Fruit fly (Drosophila melanogaster): ENCODE measurements around the gene otu.

otu gene

dm6 chrX:8455019-8455555 is 34.2 kb downstream of the otu start, which contains the start of gene org-1 (continued):
- peak; percentile 97 for TF ChIP-seq sim (GFP tag; IDR thresholded peaks at IDR 0.05)
- TF ChIP-seq CG17186 (GFP tag; optimal IDR thresholded peaks at IDR 0.05), result peak; percentile 86
- TF ChIP-seq ara (GFP tag; IDR thresholded peaks at IDR 0.05), result peak; percentile 99
- peak; percentile 96 for TF ChIP-seq CG32767 (GFP tag; IDR thresholded peaks at IDR 0.05)
- TF ChIP-seq tgo (GFP tag; IDR thresholded peaks at IDR 0.05), result peak; percentile 98
- peak; percentile 89 for TF ChIP-seq CG17612 (GFP tag; IDR thresholded peaks at IDR 0.05)
- TF ChIP-seq nom (GFP tag; optimal IDR thresholded peaks at IDR 0.05), result peak; percentile 84
- TF ChIP-seq Hmx (GFP tag; optimal IDR thresholded peaks at IDR 0.05), result peak; percentile 51
- peak; percentile 84 for TF ChIP-seq NC2β (GFP tag; optimal IDR thresholded peaks at IDR 0.05)
- TF ChIP-seq CG4854 (GFP tag; optimal IDR thresholded peaks at IDR 0.05), result peak; percentile 77
- TF ChIP-seq CG18764 (GFP tag; optimal IDR thresholded peaks at IDR 0.05), result peak; percentile 87
- TF ChIP-seq NK7.1 (GFP tag; optimal IDR thresholded peaks at IDR 0.05), result peak; percentile 75
- TF ChIP-seq CG15696 (tag; optimal IDR thresholded peaks at IDR 0.05), result peak; percentile 98
- TF ChIP-seq CG6854 (GFP tag; optimal IDR thresholded peaks at IDR 0.05), result peak; percentile 82
- peak; percentile 79 for TF ChIP-seq ems (GFP tag; optimal IDR thresholded peaks at IDR 0.05)
- TF ChIP-seq CG11560 (tag; IDR thresholded peaks at IDR 0.05), result peak; percentile 90
- peak; percentile 30 for TF ChIP-seq Hr39 (optimal IDR thresholded peaks at IDR 0.05)
- peak; percentile 97 for TF ChIP-seq CoRest (tag; optimal IDR thresholded peaks at IDR 0.05)
- TF ChIP-seq CG3163 (GFP tag; optimal IDR thresholded peaks at IDR 0.05), result peak; percentile 61
- peak; percentile 99 for TF ChIP-seq zfh1 (GFP tag; IDR thresholded peaks at IDR 0.05)
- peak; percentile 98 for TF ChIP-seq sens (GFP tag)
- TF ChIP-seq run (tag; optimal IDR thresholded peaks at IDR 0.05), result peak; percentile 83
- TF ChIP-seq ro (GFP tag; IDR thresholded peaks at IDR 0.05), result peak; percentile 94
- peak; percentile 93 for TF ChIP-seq aop (GFP tag; IDR thresholded peaks at IDR 0.05)
- peak; percentile 93 for TF ChIP-seq CG3407 (GFP tag; optimal IDR thresholded peaks at IDR 0.05)
- TF ChIP-seq HLH3B (GFP tag; IDR thresholded peaks at IDR 0.05), result peak; percentile 98
- TF ChIP-seq CG18619 (GFP tag; optimal IDR thresholded peaks at IDR 0.05), result peak; percentile 88
- peak; percentile 97 for TF ChIP-seq jigr1 (GFP tag; IDR thresholded peaks at IDR 0.05)
- peak; percentile 44 for TF ChIP-seq fu2 (GFP tag; optimal IDR thresholded peaks at IDR 0.05)
- TF ChIP-seq CG3065 (GFP tag; optimal IDR thresholded peaks at IDR 0.05), result peak; percentile 89
- TF ChIP-seq chm (GFP tag; IDR thresholded peaks at IDR 0.05), result peak; percentile 99
- TF ChIP-seq Camta (GFP tag; optimal IDR thresholded peaks at IDR 0.05), result peak; percentile 88
- TF ChIP-seq br (optimal IDR thresholded peaks at IDR 0.05), result no peak
- peak; percentile 87 for TF ChIP-seq Fer1 (GFP tag; optimal IDR thresholded peaks at IDR 0.05)
- peak; percentile 88 for TF ChIP-seq lilli (GFP tag; optimal IDR thresholded peaks at IDR 0.05)
- peak; percentile 58 for TF ChIP-seq lbe (GFP tag; optimal IDR thresholded peaks at IDR 0.05)
- TF ChIP-seq Sry-β (GFP tag; optimal IDR thresholded peaks at IDR 0.05), result peak; percentile 70
- peak; percentile 76 for TF ChIP-seq slp2 (GFP tag; optimal IDR thresholded peaks at IDR 0.05)
- no peak for TF ChIP-seq CG16813 (GFP tag; IDR thresholded peaks at IDR 0.05; ENCODE audit: partially characterized antibody)
- peak; percentile 97 for TF ChIP-seq Nf-YB (GFP tag; optimal IDR thresholded peaks at IDR 0.05)
- peak; percentile 98 for TF ChIP-seq CG14441 (GFP tag; IDR thresholded peaks at IDR 0.05)
- TF ChIP-seq Doc3 (GFP tag; IDR thresholded peaks at IDR 0.05; ENCODE audit: partially characterized antibody), result no peak
- peak; percentile 88 for TF ChIP-seq CG4328 (GFP tag; optimal IDR thresholded peaks at IDR 0.05)
- peak; percentile 98 for TF ChIP-seq dmrt11E (tag; optimal IDR thresholded peaks at IDR 0.05)
- TF ChIP-seq Neu2 (GFP tag; optimal IDR thresholded peaks at IDR 0.05; ENCODE audit: borderline replicate concordance), result no peak
- peak; percentile 93 for TF ChIP-seq gcm (GFP tag; optimal IDR thresholded peaks at IDR 0.05)
- peak; percentile 62 for TF ChIP-seq shn (GFP tag; optimal IDR thresholded peaks at IDR 0.05)
- TF ChIP-seq CG10321 (GFP tag; IDR thresholded peaks at IDR 0.05), result peak; percentile 73
- TF ChIP-seq otp (GFP tag; IDR thresholded peaks at IDR 0.05), result peak; percentile 98
- peak; percentile 95 for TF ChIP-seq gsb-n (tag; optimal IDR thresholded peaks at IDR 0.05)
- no peak for TF ChIP-seq yki (optimal IDR thresholded peaks at IDR 0.05)
- TF ChIP-seq Asciz (GFP tag; optimal IDR thresholded peaks at IDR 0.05), result peak; percentile 89
